Fruit fly (Drosophila melanogaster) whole organism, embryonic: ENCODE data around the gene bon.
A peak's percentile ranks its signal among the peaks of the same experiment; 100 is the strongest.

ENCODE experiments used
- Atf6 ChIP-seq: fragments of 200-800 bp; sonication (Bioruptor generic); IDR thresholded peaks from 2 replicates; pipeline ENCODE4 v1.3.6; 2022; ENCODE audit warnings: missing biosample characterization, missing genetic modification characterization
- BtbVII ChIP-seq: fragments of 200-800 bp; sonication (Bioruptor generic); optimal IDR thresholded peaks from 3 replicates; lab custom pipeline; 2017; ENCODE audit warnings: missing biosample characterization, mild to moderate bottlenecking, missing genetic modification characterization
- CG10147 ChIP-seq: fragments of 200-800 bp; sonication (Bioruptor generic); optimal IDR thresholded peaks from 2 replicates; lab custom pipeline; 2019; ENCODE audit warnings: missing biosample characterization, mild to moderate bottlenecking, missing genetic modification characterization, moderate library complexity
- CG10979 ChIP-seq: fragments of 200-800 bp; sonication (Bioruptor generic); optimal IDR thresholded peaks from 2 replicates; lab custom pipeline; 2018; ENCODE audit warnings: missing biosample characterization, mild to moderate bottlenecking, missing genetic modification characterization, moderate library complexity
- CG12236 ChIP-seq: fragments of 200-800 bp; sonication (Bioruptor generic); optimal IDR thresholded peaks from 2 replicates; lab custom pipeline; 2016; ENCODE audit warnings: missing biosample characterization, missing genetic modification characterization
- CG1233 ChIP-seq: fragments of 200-800 bp; sonication (Bioruptor generic); optimal IDR thresholded peaks from 4 replicates; lab custom pipeline; 2018; ENCODE audit warnings: missing biosample characterization, mild to moderate bottlenecking, missing genetic modification characterization
- CG15073 ChIP-seq: fragments of 200-800 bp; sonication (Bioruptor generic); optimal IDR thresholded peaks from 2 replicates; lab custom pipeline; 2016; ENCODE audit warnings: missing biosample characterization, missing genetic modification characterization
- CG16863 ChIP-seq: fragments of 200-800 bp; sonication (Bioruptor generic); optimal IDR thresholded peaks from 3 replicates; lab custom pipeline; 2016; ENCODE audit warnings: missing biosample characterization, missing genetic modification characterization
- CG17568 ChIP-seq: fragments of 200-800 bp; sonication (Bioruptor generic); optimal IDR thresholded peaks from 2 replicates; lab custom pipeline; 2018; ENCODE audit warnings: missing biosample characterization, mild to moderate bottlenecking, missing genetic modification characterization, moderate library complexity
- CG18764 ChIP-seq: fragments of 200-800 bp; sonication (Bioruptor generic); optimal IDR thresholded peaks from 3 replicates; lab custom pipeline; 2016; ENCODE audit warnings: missing biosample characterization, missing genetic modification characterization
- CG31388 ChIP-seq: fragments of 200-800 bp; sonication (Bioruptor generic); optimal IDR thresholded peaks from 2 replicates; lab custom pipeline; 2016; ENCODE audit warnings: missing biosample characterization, missing genetic modification characterization
- CG34422 ChIP-seq: fragments of 200-800 bp; sonication (Bioruptor generic); IDR thresholded peaks from 3 replicates; pipeline ENCODE4 v1.3.6; 2022; ENCODE audit warnings: missing biosample characterization, missing genetic modification characterization
- CG3838 ChIP-seq: fragments of 200-800 bp; sonication (Bioruptor generic); optimal IDR thresholded peaks from 3 replicates; lab custom pipeline; 2016; ENCODE audit warnings: missing biosample characterization, missing genetic modification characterization
- CG3847 ChIP-seq: fragments of 200-800 bp; sonication (Bioruptor generic); IDR thresholded peaks from 2 replicates; pipeline ENCODE4 v1.3.6; 2022; ENCODE audit warnings: missing biosample characterization, missing genetic modification characterization
- CG43689 ChIP-seq: fragments of 200-800 bp; sonication (Bioruptor generic); IDR thresholded peaks from 2 replicates; pipeline ENCODE4 v1.3.6; 2022; ENCODE audit warnings: missing biosample characterization, missing genetic modification characterization
- CG4617 ChIP-seq: fragments of 200-800 bp; sonication (Bioruptor generic); optimal IDR thresholded peaks from 3 replicates; lab custom pipeline; 2016; ENCODE audit warnings: missing biosample characterization, missing genetic modification characterization, borderline replicate concordance
- CG6689 ChIP-seq: fragments of 200-800 bp; sonication (Bioruptor generic); IDR thresholded peaks from 2 replicates; pipeline ENCODE4 v1.3.6; 2022; ENCODE audit warnings: missing biosample characterization, missing genetic modification characterization
- CG7839 ChIP-seq: fragments of 200-800 bp; sonication (Bioruptor generic); optimal IDR thresholded peaks from 3 replicates; lab custom pipeline; 2018; ENCODE audit warnings: missing biosample characterization, mild to moderate bottlenecking, missing genetic modification characterization, moderate library complexity
- CG8478 ChIP-seq: fragments of >200 bp; optimal IDR thresholded peaks from 2 replicates; lab custom pipeline; 2018
- Dip2 ChIP-seq: fragments of 200-800 bp; sonication (Bioruptor generic); IDR thresholded peaks from 2 replicates; pipeline ENCODE4 v1.3.6; 2022; ENCODE audit warnings: missing biosample characterization, missing genetic modification characterization
- Doc2 ChIP-seq: fragments of 200-800 bp; sonication (Bioruptor generic); IDR thresholded peaks from 2 replicates; pipeline ENCODE4 v1.3.6; 2022; ENCODE audit warnings: missing biosample characterization, missing genetic modification characterization
- E2f2 ChIP-seq: fragments of 200-800 bp; sonication (Bioruptor generic); IDR thresholded peaks from 2 replicates; pipeline ENCODE4 v1.3.6; 2022; ENCODE audit warnings: missing biosample characterization, missing genetic modification characterization
- Elba2 ChIP-seq: fragments of 200-800 bp; sonication (Bioruptor generic); optimal IDR thresholded peaks from 3 replicates; lab custom pipeline; 2016; ENCODE audit warnings: missing biosample characterization, missing genetic modification characterization
- Hr78 ChIP-seq, 2 experiments: fragments of 200-800 bp in 1 of 2; fragments of >200 bp in 1 of 2; sonication (Bioruptor generic) in 1 of 2; optimal IDR thresholded peaks; 2 replicates each; lab custom pipeline; 2017 to 2019; ENCODE audit warnings: missing biosample characterization in 2 of 2, missing genetic modification characterization in 2 of 2, mild to moderate bottlenecking in 1 of 2, moderate library complexity in 1 of 2
- Hsf ChIP-seq: fragments of 200-800 bp; sonication (Bioruptor generic); optimal IDR thresholded peaks from 3 replicates; lab custom pipeline; 2016; ENCODE audit warnings: missing biosample characterization, missing genetic modification characterization
- Med ChIP-seq: fragments of 200-800 bp; sonication (Bioruptor generic); peaks from one replicate; lab custom pipeline; 2016; ENCODE audit warnings: missing biosample characterization, missing genetic modification characterization, mild to moderate bottlenecking, inconsistent platforms, moderate library complexity
- Poxn ChIP-seq: fragments of 200-800 bp; sonication (Bioruptor generic); IDR thresholded peaks from 2 replicates; pipeline ENCODE4 v1.3.6; 2022; ENCODE audit warnings: missing biosample characterization, missing genetic modification characterization
- Ptx1 ChIP-seq: fragments of 200-800 bp; sonication (Bioruptor generic); IDR thresholded peaks from 2 replicates; pipeline ENCODE4 v1.3.6; 2022; ENCODE audit warnings: missing biosample characterization, missing genetic modification characterization
- Ravus ChIP-seq: fragments of 200-800 bp; sonication (Bioruptor generic); IDR thresholded peaks from 2 replicates; pipeline ENCODE4 v1.3.6; 2022; ENCODE audit warnings: missing biosample characterization, missing genetic modification characterization
- Tbp ChIP-seq: fragments of >200 bp; optimal IDR thresholded peaks from 2 replicates; lab custom pipeline; 2018; ENCODE audit warnings: missing biosample characterization, missing genetic modification characterization
- Xrp1 ChIP-seq: fragments of 200-800 bp; sonication (Bioruptor generic); IDR thresholded peaks from 2 replicates; pipeline ENCODE4 v1.3.6; 2022; ENCODE audit warnings: missing biosample characterization, missing genetic modification characterization
- ash1 ChIP-seq: fragments of 200-800 bp; sonication (Bioruptor generic); optimal IDR thresholded peaks from 2 replicates; lab custom pipeline; 2018; ENCODE audit warnings: missing biosample characterization, mild to moderate bottlenecking, missing genetic modification characterization
- bowl ChIP-seq: fragments of 200-800 bp; sonication (Bioruptor generic); IDR thresholded peaks from 2 replicates; pipeline ENCODE4 v1.3.6; 2022; ENCODE audit warnings: missing biosample characterization, missing genetic modification characterization
- corto ChIP-seq: fragments of 200-800 bp; sonication (Bioruptor generic); optimal IDR thresholded peaks from 2 replicates; lab custom pipeline; 2016; ENCODE audit warnings: missing biosample characterization, mild to moderate bottlenecking, missing genetic modification characterization, moderate library complexity
- crol ChIP-seq: fragments of 200-800 bp; sonication (Bioruptor generic); IDR thresholded peaks from 2 replicates; pipeline ENCODE4 v1.3.6; 2022; ENCODE audit warnings: missing biosample characterization, missing genetic modification characterization
- dpn ChIP-seq, 2 experiments: fragments of 200-800 bp; sonication (Bioruptor generic); optimal IDR thresholded peaks; 3 replicates each; lab custom pipeline; 2016; ENCODE audit warnings: missing biosample characterization in 2 of 2, missing genetic modification characterization in 2 of 2
- en ChIP-seq: fragments of 200-800 bp; sonication (Bioruptor generic); optimal IDR thresholded peaks from 2 replicates; lab custom pipeline; 2016; ENCODE audit warnings: missing biosample characterization, missing genetic modification characterization
- esg ChIP-seq: fragments of 200-800 bp; sonication (Bioruptor generic); conservative IDR thresholded peaks from 2 replicates; pipeline ENCODE4 v1.3.6; 2022; ENCODE audit warnings: missing biosample characterization, missing genetic modification characterization
- ewg ChIP-seq: fragments of 200-800 bp; sonication (Bioruptor generic); optimal IDR thresholded peaks from 3 replicates; lab custom pipeline; 2017; ENCODE audit warnings: mild to moderate bottlenecking, missing biosample characterization, missing genetic modification reagents, missing genetic modification characterization
- fd3F ChIP-seq: fragments of 200-800 bp; sonication (Bioruptor generic); optimal IDR thresholded peaks from 2 replicates; lab custom pipeline; 2018; ENCODE audit warnings: missing biosample characterization, mild to moderate bottlenecking, missing genetic modification characterization, moderate library complexity
- fd64A ChIP-seq: fragments of 200-800 bp; sonication (Bioruptor generic); optimal IDR thresholded peaks from 3 replicates; lab custom pipeline; 2018; ENCODE audit warnings: missing biosample characterization, mild to moderate bottlenecking, missing genetic modification characterization
- fu2 ChIP-seq: fragments of 200-800 bp; sonication (Bioruptor generic); optimal IDR thresholded peaks from 2 replicates; lab custom pipeline; 2016; ENCODE audit warnings: missing biosample characterization, missing genetic modification characterization
- hbn ChIP-seq: fragments of 200-800 bp; sonication (Bioruptor generic); IDR thresholded peaks from 2 replicates; pipeline ENCODE4 v1.3.6; 2022; ENCODE audit warnings: missing biosample characterization, missing genetic modification characterization; ENCODE audit not compliant: partially characterized antibody
- hth ChIP-seq: fragments of >200 bp; optimal IDR thresholded peaks from 2 replicates; lab custom pipeline; 2017; ENCODE audit warnings: inconsistent platforms
- insv ChIP-seq, 2 experiments: fragments of 200-800 bp; sonication (Bioruptor generic); optimal IDR thresholded peaks; 3 replicates each; lab custom pipeline; 2016 to 2018; ENCODE audit warnings: missing biosample characterization in 2 of 2, missing genetic modification characterization in 2 of 2
- knrl ChIP-seq: fragments of 200-800 bp; sonication (Bioruptor generic); IDR thresholded peaks from 3 replicates; pipeline ENCODE4 v1.3.6; 2022; ENCODE audit warnings: missing biosample characterization, missing genetic modification characterization; ENCODE audit not compliant: partially characterized antibody
- mirr ChIP-seq: fragments of 200-800 bp; sonication (Bioruptor generic); optimal IDR thresholded peaks from 3 replicates; lab custom pipeline; 2018; ENCODE audit warnings: missing biosample characterization, mild to moderate bottlenecking, missing genetic modification characterization
- p53 ChIP-seq: fragments of 200-800 bp; sonication (Bioruptor generic); optimal IDR thresholded peaks from 2 replicates; lab custom pipeline; 2016; ENCODE audit warnings: missing biosample characterization, missing genetic modification characterization
- prd ChIP-seq, 3 experiments: fragments of >200 bp in 2 of 3; fragments of 200-800 bp in 1 of 3; sonication (Bioruptor generic) in 1 of 3; optimal IDR thresholded peaks in 2 of 3; IDR thresholded peaks in 1 of 3; 2 replicates in 2 of 3; 3 replicates in 1 of 3; pipeline versions ENCODE4 v1.3.6 to Lab custom; 2017 to 2022; ENCODE audit warnings: missing biosample characterization in 1 of 3, missing genetic modification characterization in 1 of 3
- sisA ChIP-seq: fragments of 200-800 bp; sonication (Bioruptor generic); IDR thresholded peaks from 2 replicates; pipeline ENCODE4 v1.3.6; 2022; ENCODE audit warnings: missing biosample characterization, missing genetic modification characterization
- usp ChIP-seq: fragments of >200 bp; optimal IDR thresholded peaks from 2 replicates; lab custom pipeline; 2017; ENCODE audit warnings: missing biosample characterization, missing genetic modification characterization
- wor ChIP-seq: fragments of 200-800 bp; sonication (Bioruptor generic); IDR thresholded peaks from 2 replicates; pipeline ENCODE4 v1.3.6; 2022; ENCODE audit warnings: missing biosample characterization, missing genetic modification characterization
- yki ChIP-seq: fragments of >200 bp; optimal IDR thresholded peaks from 3 replicates; lab custom pipeline; 2018

Gene bon

dm6 chr3R:20574535-20574980 is 18.4 kb upstream of the bon start (continued):
- TF ChIP-seq en (GFP tag; lab: Kevin White, UChicago) (no peak), E2f2 (no peak), CG3838 (no peak), knrl (GFP tag; lab: Robert Waterston, UW) (no peak), usp (GFP tag; lab: Kevin White, UChicago) (no peak), ash1 (GFP tag; lab: Kevin White, UChicago) (no peak), CG43689 (GFP tag; lab: Robert Waterston, UW) (no peak), CG7839 (tag; lab: Kevin White, UChicago) (no peak), Ptx1 (no peak), fu2 (GFP tag; lab: Kevin White, UChicago) (peak; percentile 32), yki (lab: Kevin White, UChicago) (no peak), insv (GFP tag; optimal IDR thresholded peaks at IDR 0.05; lab: Kevin White, UChicago) (peak in 1 of 2 experiments; percentile 18), Doc2 (GFP tag; lab: Robert Waterston, UW) (no peak), Atf6 (GFP tag; lab: Robert Waterston, UW) (no peak), CG15073 (GFP tag; lab: Kevin White, UChicago) (no peak), CG16863 (GFP tag; lab: Kevin White, UChicago) (no peak), CG1233 (GFP tag; lab: Kevin White, UChicago) (no peak), CG6689 (GFP tag; lab: Robert Waterston, UW) (no peak), Tbp (GFP tag; lab: Kevin White, UChicago) (no peak), hbn (GFP tag; lab: Robert Waterston, UW) (no peak), Poxn (GFP tag; lab: Robert Waterston, UW) (no peak), bowl (no peak), crol (GFP tag; lab: Robert Waterston, UW) (no peak), p53 (GFP tag; lab: Kevin White, UChicago) (no peak), CG10147 (no peak), ewg (GFP tag; lab: Kevin White, UChicago) (no peak), fd3F (GFP tag; lab: Kevin White, UChicago) (no peak), corto (GFP tag; lab: Kevin White, UChicago) (no peak), Elba2 (GFP tag; lab: Kevin White, UChicago) (no peak), BtbVII (no peak), prd (optimal IDR thresholded peaks at IDR 0.05; lab: Kevin White, UChicago) (no peak), prd (GFP tag; IDR thresholded peaks at IDR 0.05; lab: Robert Waterston, UW) (no peak), Med (GFP tag; lab: Kevin White, UChicago) (peak; percentile 92), dpn (GFP tag; optimal IDR thresholded peaks at IDR 0.05; lab: Kevin White, UChicago) (peak in 1 of 2 experiments; percentile 21), fd64A (GFP tag; lab: Kevin White, UChicago) (no peak), Ravus (no peak), Xrp1 (no peak), CG10979 (tag; lab: Kevin White, UChicago) (no peak), CG31388 (GFP tag; lab: Kevin White, UChicago) (no peak), sisA (no peak), mirr (GFP tag; lab: Kevin White, UChicago) (peak; percentile 95), CG12236 (GFP tag; lab: Kevin White, UChicago) (no peak), CG4617 (GFP tag; lab: Kevin White, UChicago) (no peak), Hsf (GFP tag; lab: Kevin White, UChicago) (no peak), Dip2 (GFP tag; lab: Robert Waterston, UW) (no peak), wor (GFP tag; lab: Robert Waterston, UW) (no peak), CG17568 (GFP tag; lab: Kevin White, UChicago) (no peak), CG8478 (no peak), CG3847 (GFP tag; lab: Robert Waterston, UW) (no peak), hth (no peak), CG34422 (GFP tag; lab: Robert Waterston, UW) (peak; percentile 46; the same call in 1 of the 3 replicates), CG18764 (GFP tag; lab: Kevin White, UChicago) (no peak), esg (GFP tag; lab: Robert Waterston, UW) (no peak), Hr78 (GFP tag; optimal IDR thresholded peaks at IDR 0.05; lab: Kevin White, UChicago) (no peak)
